Fruit fly (Drosophila melanogaster) S2 (cell line): ENCODE measurements around the gene Qsox4.

Source experiments
- CG8478 ChIP-seq: fragments of >200 bp; optimal IDR thresholded peaks from 2 replicates; lab custom pipeline; 2018
- CTCF ChIP-seq, 2 experiments: fragments of >200 bp; optimal IDR thresholded peaks; 2 replicates each; lab custom pipeline; 2018

- TF ChIP-seq CG8478 (lab: Kevin White, UChicago) (no peak), CTCF (optimal IDR thresholded peaks at IDR 0.05; lab: Kevin White, UChicago) (no peak)
These were observed 39.8 kb upstream of the Qsox4 start for dm6 chr3R:23662782-23663181.
